Fruit fly (Drosophila melanogaster): ENCODE data around the gene CG32801.

The CG32801 gene

dm6 chrX:1908757-1909156, 5.8 kb upstream of the CG32801 start, which contains the start of the genes Edem1 and Rbcn-3B:
Gene Edem1 (minus strand): TSS chrX:1908827.
Gene Rbcn-3B (plus strand): TSS chrX:1908920.
- TF ChIP-seq Sp1 (GFP tag; optimal IDR thresholded peaks at IDR 0.05) (peak; percentile 10), dl (GFP tag; optimal IDR thresholded peaks at IDR 0.05; ENCODE audit: insufficient read depth in 1 of 2, partially characterized antibody in 2 of 2) (no peak)

- TF ChIP-seq br (GFP tag; optimal IDR thresholded peaks at IDR 0.05) (peak; percentile 43), CG9705 (GFP tag; optimal IDR thresholded peaks at IDR 0.05) (no peak), OdsH (GFP tag; optimal IDR thresholded peaks at IDR 0.05) (peak; percentile 38), CrebA (GFP tag; optimal IDR thresholded peaks at IDR 0.05; ENCODE audit: borderline replicate concordance) (no peak), sage (GFP tag; optimal IDR thresholded peaks at IDR 0.05) (no peak), Hnf4 (GFP tag; optimal IDR thresholded peaks at IDR 0.05) (no peak), Sp1 (GFP tag; optimal IDR thresholded peaks at IDR 0.05) (peak; percentile 63), Vsx2 (GFP tag; optimal IDR thresholded peaks at IDR 0.05; ENCODE audit: partially characterized antibody) (no peak), N (GFP tag; optimal IDR thresholded peaks at IDR 0.05) (no peak), dmrt93B (GFP tag; optimal IDR thresholded peaks at IDR 0.05) (peak; percentile 30), tai (GFP tag; optimal IDR thresholded peaks at IDR 0.05) (no peak), woc (GFP tag; optimal IDR thresholded peaks at IDR 0.05) (peak; percentile 85), rgr (GFP tag; optimal IDR thresholded peaks at IDR 0.05) (peak; percentile 45), h (GFP tag; optimal IDR thresholded peaks at IDR 0.05) (peak; percentile 73), usp (GFP tag; optimal IDR thresholded peaks at IDR 0.05) (no peak), Myc (optimal IDR thresholded peaks at IDR 0.05) (peak; percentile 51), Mio (GFP tag; optimal IDR thresholded peaks at IDR 0.05) (no peak), dsf (GFP tag; optimal IDR thresholded peaks at IDR 0.05; ENCODE audit: borderline replicate concordance) (no peak), Dif (GFP tag; optimal IDR thresholded peaks at IDR 0.05; ENCODE audit: partially characterized antibody) (no peak), sv (GFP tag; optimal IDR thresholded peaks at IDR 0.05) (no peak), GATAd (GFP tag; optimal IDR thresholded peaks at IDR 0.05) (no peak), jim (GFP tag; optimal IDR thresholded peaks at IDR 0.05) (no peak), psq (GFP tag; optimal IDR thresholded peaks at IDR 0.05) (peak; percentile 56), pan (optimal IDR thresholded peaks at IDR 0.05) (no peak), lola (GFP tag; optimal IDR thresholded peaks at IDR 0.05) (no peak), Hr83 (GFP tag; optimal IDR thresholded peaks at IDR 0.05; ENCODE audit: poor library complexity, severe bottlenecking) (peak; percentile 1), dl (GFP tag; optimal IDR thresholded peaks at IDR 0.05; ENCODE audit: insufficient read depth in 1 of 2, partially characterized antibody in 2 of 2) (no peak), Rel (GFP tag; optimal IDR thresholded peaks at IDR 0.05) (no peak), Rel (tag; optimal IDR thresholded peaks at IDR 0.05) (peak; percentile 41), HLH106 (tag; optimal IDR thresholded peaks at IDR 0.05) (peak; percentile 64), Abd-B (GFP tag; optimal IDR thresholded peaks at IDR 0.05) (no peak), CG32264 (GFP tag; optimal IDR thresholded peaks at IDR 0.05) (no peak), Hr78 (GFP tag; optimal IDR thresholded peaks at IDR 0.05) (no peak), brk (GFP tag; optimal IDR thresholded peaks at IDR 0.05) (no peak), Dfd (GFP tag; optimal IDR thresholded peaks at IDR 0.05) (no peak), fru (GFP tag; optimal IDR thresholded peaks at IDR 0.05) (peak; percentile 68), foxo (GFP tag; optimal IDR thresholded peaks at IDR 0.05) (peak in 1 of 2 experiments; percentile 73), ey (GFP tag; optimal IDR thresholded peaks at IDR 0.05) (peak; percentile 24), Jra (GFP tag; optimal IDR thresholded peaks at IDR 0.05) (no peak)
These were observed 4.8 kb upstream of the CG32801 start, which contains the start of gene mip130 for dm6 chrX:1907727-1908264. Gene mip130 (plus strand): TSS chrX:1908239.

dm6 chrX:1903968-1904367, 991 bp upstream of the CG32801 start:
- TF ChIP-seq Jra (GFP tag; optimal IDR thresholded peaks at IDR 0.05), result no peak
- no peak for TF ChIP-seq Myc (optimal IDR thresholded peaks at IDR 0.05)
- no peak for TF ChIP-seq jim (GFP tag; optimal IDR thresholded peaks at IDR 0.05)
- TF ChIP-seq ey (GFP tag; optimal IDR thresholded peaks at IDR 0.05), result no peak
- no peak for TF ChIP-seq Hr78 (GFP tag; optimal IDR thresholded peaks at IDR 0.05)
- no peak for TF ChIP-seq CG9705 (GFP tag; optimal IDR thresholded peaks at IDR 0.05)

Data from whole organism, wandering third instar larva.